Fruit fly (Drosophila melanogaster) whole organism, pupa: ENCODE data around the gene Fntb.

ENCODE experiments used
- EcR ChIP-seq: fragments of 200-800 bp; sonication (Bioruptor generic); optimal IDR thresholded peaks from 3 replicates; lab custom pipeline; 2019; ENCODE audit warnings: missing biosample characterization, missing genetic modification characterization, mild to moderate bottlenecking, moderate library complexity, missing genetic modification reagents
- Pif1A ChIP-seq: fragments of 200-800 bp; sonication (Bioruptor generic); optimal IDR thresholded peaks from 3 replicates; lab custom pipeline; 2016; ENCODE audit warnings: missing biosample characterization, missing genetic modification characterization

DNA sequence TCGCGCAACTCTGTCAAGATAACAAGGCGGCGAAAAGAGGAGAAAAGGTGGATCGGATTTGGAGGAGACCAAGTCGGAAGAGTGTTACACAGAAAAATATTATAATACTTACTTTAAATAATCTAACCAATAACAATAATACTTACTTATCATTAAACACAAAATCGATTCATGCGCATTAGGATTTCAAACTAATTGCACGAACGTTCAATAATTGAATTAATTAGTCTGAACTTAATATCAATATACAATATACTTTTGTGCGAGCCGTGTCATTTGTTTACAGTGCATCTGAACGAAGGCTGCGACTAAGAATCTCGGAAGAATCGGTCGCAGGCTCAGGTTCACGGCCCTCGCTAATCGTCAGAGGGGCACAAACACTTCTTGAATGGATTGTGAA lies 37.4 kb upstream of the Fntb start:
- TF ChIP-seq EcR (GFP tag; lab: Kevin White, UChicago) (no peak), Pif1A (GFP tag; lab: Kevin White, UChicago) (no peak)
